Worm (Caenorhabditis elegans): ENCODE results near the gene C25G4.7.

DNA sequence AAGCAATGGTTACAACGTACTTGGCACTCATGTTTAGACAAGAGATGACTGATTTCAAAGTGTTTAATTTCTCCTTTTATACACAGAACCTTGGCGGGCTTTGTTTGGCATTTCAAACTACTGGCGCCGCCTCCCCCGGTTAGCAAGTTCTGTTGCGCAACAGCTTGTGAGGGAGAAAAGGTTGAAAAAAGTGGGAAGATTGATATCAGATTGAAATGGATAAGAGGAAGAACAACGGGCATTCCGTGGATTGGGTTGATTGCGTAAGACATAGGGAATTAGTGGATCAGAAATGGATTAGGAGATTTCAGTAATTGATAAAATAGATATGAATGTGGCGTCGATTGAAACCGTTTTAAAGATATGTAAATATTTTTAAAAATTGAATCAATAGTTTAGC lies 28.2 kb upstream of the C25G4.7 start, which contains the start of gene col-130:
- TF ChIP-seq ztf-26 (tag; optimal IDR thresholded peaks at IDR 0.05): no peak
- TF ChIP-seq snpc-1.3 (tag; optimal IDR thresholded peaks at IDR 0.05; ENCODE audit: insufficient read depth): no peak
- TF ChIP-seq pbrm-1 (GFP tag; IDR thresholded peaks at IDR 0.05): no peak
